Fruit fly (Drosophila melanogaster) whole organism, embryonic: ENCODE results near the gene mldr.
A peak's percentile ranks its signal among the peaks of the same experiment; 100 is the strongest.

Experiments used
- B-H1 ChIP-seq: fragments of 200-800 bp; sonication (Bioruptor generic); IDR thresholded peaks from 3 replicates; pipeline ENCODE4 v1.3.6; 2022; ENCODE audit warnings: missing biosample characterization, missing genetic modification characterization
- CG10543 ChIP-seq: fragments of 200-800 bp; sonication (Bioruptor generic); optimal IDR thresholded peaks from 3 replicates; lab custom pipeline; 2017; ENCODE audit warnings: missing biosample characterization, mild to moderate bottlenecking, missing genetic modification characterization, moderate library complexity
- CG12104 ChIP-seq: fragments of 200-800 bp; sonication (Bioruptor generic); optimal IDR thresholded peaks from 3 replicates; lab custom pipeline; 2016; ENCODE audit warnings: missing biosample characterization, missing genetic modification characterization
- CG12769 ChIP-seq: fragments of 200-800 bp; sonication (Bioruptor generic); optimal IDR thresholded peaks from 2 replicates; lab custom pipeline; 2019; ENCODE audit warnings: missing biosample characterization, mild to moderate bottlenecking, missing genetic modification characterization, moderate library complexity
- CG14050 ChIP-seq: fragments of 200-800 bp; sonication (Bioruptor generic); IDR thresholded peaks from 3 replicates; pipeline ENCODE4 v1.3.6; 2022; ENCODE audit warnings: missing biosample characterization, missing genetic modification characterization
- CG14441 ChIP-seq: fragments of 200-800 bp; sonication (Bioruptor generic); IDR thresholded peaks from 2 replicates; pipeline ENCODE4 v1.3.6; 2022; ENCODE audit warnings: missing biosample characterization, missing genetic modification characterization
- CG14710 ChIP-seq: fragments of 200-800 bp; sonication (Bioruptor generic); optimal IDR thresholded peaks from 3 replicates; lab custom pipeline; 2019; ENCODE audit warnings: missing biosample characterization, mild to moderate bottlenecking, missing genetic modification characterization, moderate library complexity
- CG15601 ChIP-seq: fragments of 200-800 bp; sonication (Bioruptor generic); optimal IDR thresholded peaks from 3 replicates; lab custom pipeline; 2019; ENCODE audit warnings: missing biosample characterization, mild to moderate bottlenecking, missing genetic modification characterization, moderate library complexity
- CG1602 ChIP-seq: fragments of 200-800 bp; sonication (Bioruptor generic); optimal IDR thresholded peaks from 3 replicates; lab custom pipeline; 2016; ENCODE audit warnings: missing biosample characterization, missing genetic modification characterization
- CG16813 ChIP-seq: fragments of 200-800 bp; sonication (Bioruptor generic); IDR thresholded peaks from 3 replicates; pipeline ENCODE4 v1.3.6; 2022; ENCODE audit warnings: missing biosample characterization, missing genetic modification characterization; ENCODE audit not compliant: partially characterized antibody
- CG18011 ChIP-seq: fragments of 200-800 bp; sonication (Bioruptor generic); optimal IDR thresholded peaks from 2 replicates; lab custom pipeline; 2017; ENCODE audit warnings: missing biosample characterization, missing genetic modification characterization, mild to moderate bottlenecking, moderate library complexity, missing genotype
- CG2120 ChIP-seq: fragments of 200-800 bp; sonication (Bioruptor generic); optimal IDR thresholded peaks from 3 replicates; lab custom pipeline; 2016; ENCODE audit warnings: missing biosample characterization, missing genetic modification characterization
- CG2875 ChIP-seq: fragments of 200-800 bp; sonication (Bioruptor generic); optimal IDR thresholded peaks from 2 replicates; lab custom pipeline; 2017; ENCODE audit warnings: missing biosample characterization, mild to moderate bottlenecking, missing genetic modification characterization, missing genetic modification reagents
- CG31388 ChIP-seq: fragments of 200-800 bp; sonication (Bioruptor generic); optimal IDR thresholded peaks from 2 replicates; lab custom pipeline; 2016; ENCODE audit warnings: missing biosample characterization, missing genetic modification characterization
- CG4360 ChIP-seq: fragments of 200-800 bp; sonication (Bioruptor generic); IDR thresholded peaks from 2 replicates; pipeline ENCODE4 v1.3.6; 2022; ENCODE audit warnings: missing biosample characterization, missing genetic modification characterization
- CG4854 ChIP-seq: fragments of 200-800 bp; sonication (Bioruptor generic); optimal IDR thresholded peaks from 2 replicates; lab custom pipeline; 2016; ENCODE audit warnings: missing biosample characterization, missing genetic modification characterization, inconsistent platforms
- CG6689 ChIP-seq: fragments of 200-800 bp; sonication (Bioruptor generic); IDR thresholded peaks from 2 replicates; pipeline ENCODE4 v1.3.6; 2022; ENCODE audit warnings: missing biosample characterization, missing genetic modification characterization
- CG6854 ChIP-seq: fragments of 200-800 bp; sonication (Bioruptor generic); optimal IDR thresholded peaks from 3 replicates; lab custom pipeline; 2017; ENCODE audit warnings: missing biosample characterization, mild to moderate bottlenecking, missing genetic modification characterization
- CG7357 ChIP-seq: fragments of 200-800 bp; sonication (Bioruptor generic); IDR thresholded peaks from 3 replicates; pipeline ENCODE4 v1.3.6; 2022; ENCODE audit warnings: missing biosample characterization, missing genetic modification characterization
- CG7839 ChIP-seq: fragments of 200-800 bp; sonication (Bioruptor generic); optimal IDR thresholded peaks from 3 replicates; lab custom pipeline; 2018; ENCODE audit warnings: missing biosample characterization, mild to moderate bottlenecking, missing genetic modification characterization, moderate library complexity
- CG8388 ChIP-seq: fragments of 200-800 bp; sonication (Bioruptor generic); optimal IDR thresholded peaks from 2 replicates; lab custom pipeline; 2019; ENCODE audit warnings: missing biosample characterization, mild to moderate bottlenecking, missing genetic modification characterization, moderate library complexity
- CG8765 ChIP-seq: fragments of 200-800 bp; sonication (Bioruptor generic); IDR thresholded peaks from 2 replicates; pipeline ENCODE4 v1.3.6; 2022; ENCODE audit warnings: missing biosample characterization, missing genetic modification characterization
- CkIIα-i1 ChIP-seq: fragments of 200-800 bp; sonication (Bioruptor generic); IDR thresholded peaks from 2 replicates; pipeline ENCODE4 v1.3.6; 2022; ENCODE audit warnings: missing biosample characterization, missing genetic modification characterization
- D19B ChIP-seq: fragments of 200-800 bp; sonication (Bioruptor generic); optimal IDR thresholded peaks from 2 replicates; lab custom pipeline; 2017; ENCODE audit warnings: missing biosample characterization, mild to moderate bottlenecking, missing genetic modification characterization
- Dfd ChIP-seq, 2 experiments: fragments of >200 bp; optimal IDR thresholded peaks; 2 replicates each; lab custom pipeline; 2017; ENCODE audit warnings: missing biosample characterization in 2 of 2, missing genetic modification characterization in 2 of 2
- ERR ChIP-seq: fragments of 200-800 bp; sonication (Bioruptor generic); optimal IDR thresholded peaks from 2 replicates; lab custom pipeline; 2016; ENCODE audit warnings: missing biosample characterization, missing genetic modification characterization
- Fer3 ChIP-seq: fragments of 200-800 bp; sonication (Bioruptor generic); optimal IDR thresholded peaks from 2 replicates; lab custom pipeline; 2018; ENCODE audit warnings: missing biosample characterization, mild to moderate bottlenecking, missing genetic modification characterization, moderate library complexity
- GATAe ChIP-seq: fragments of 200-800 bp; sonication (Bioruptor generic); conservative IDR thresholded peaks from 2 replicates; pipeline ENCODE4 v1.3.6; 2022; ENCODE audit warnings: missing biosample characterization, missing genetic modification characterization
- HmgD ChIP-seq: fragments of 200-800 bp; sonication (Bioruptor generic); optimal IDR thresholded peaks from 3 replicates; lab custom pipeline; 2016; ENCODE audit warnings: missing biosample characterization, missing genetic modification characterization
- Rfx ChIP-seq: fragments of 200-800 bp; sonication (Bioruptor generic); IDR thresholded peaks from 2 replicates; pipeline ENCODE4 v1.3.6; 2022; ENCODE audit warnings: missing biosample characterization, missing genetic modification characterization
- Rx ChIP-seq: fragments of 200-800 bp; sonication (Bioruptor generic); IDR thresholded peaks from 2 replicates; pipeline ENCODE4 v1.3.6; 2022; ENCODE audit warnings: missing biosample characterization, missing genetic modification characterization
- Six4 ChIP-seq: fragments of 200-800 bp; sonication (Bioruptor generic); optimal IDR thresholded peaks from 2 replicates; lab custom pipeline; 2016; ENCODE audit warnings: missing biosample characterization, missing genetic modification characterization
- Ssrp ChIP-seq: fragments of 200-800 bp; sonication (Bioruptor generic); optimal IDR thresholded peaks from 2 replicates; lab custom pipeline; 2018; ENCODE audit warnings: missing biosample characterization, mild to moderate bottlenecking, missing genetic modification characterization, moderate library complexity
- ap ChIP-seq: fragments of 200-800 bp; sonication (Bioruptor generic); IDR thresholded peaks from 2 replicates; pipeline ENCODE4 v1.3.6; 2022; ENCODE audit warnings: missing biosample characterization, missing genetic modification characterization
- bbx ChIP-seq: fragments of 200-800 bp; sonication (Bioruptor generic); IDR thresholded peaks from 2 replicates; pipeline ENCODE4 v1.3.6; 2022; ENCODE audit warnings: missing biosample characterization, missing genetic modification characterization; ENCODE audit not compliant: partially characterized antibody
- br ChIP-seq: fragments of >200 bp; optimal IDR thresholded peaks from 2 replicates; lab custom pipeline; 2017
- chm ChIP-seq: fragments of 200-800 bp; sonication (Bioruptor generic); IDR thresholded peaks from 2 replicates; pipeline ENCODE4 v1.3.6; 2022; ENCODE audit warnings: missing biosample characterization, missing genetic modification characterization
- crp ChIP-seq, 2 experiments: fragments of 200-800 bp; sonication (Bioruptor generic); optimal IDR thresholded peaks; 2 replicates in 1 of 2; 3 replicates in 1 of 2; lab custom pipeline; 2017; ENCODE audit warnings: missing biosample characterization in 2 of 2, missing genetic modification characterization in 2 of 2, mild to moderate bottlenecking in 1 of 2, moderate library complexity in 1 of 2
- dan ChIP-seq: fragments of 200-800 bp; sonication (Bioruptor generic); IDR thresholded peaks from 2 replicates; pipeline ENCODE4 v1.3.6; 2022; ENCODE audit warnings: missing biosample characterization, missing genetic modification characterization
- dm ChIP-seq: fragments of 200-800 bp; sonication (Bioruptor generic); optimal IDR thresholded peaks from 3 replicates; lab custom pipeline; 2016; ENCODE audit warnings: missing biosample characterization, missing genetic modification characterization
- exex ChIP-seq: fragments of 200-800 bp; sonication (Bioruptor generic); optimal IDR thresholded peaks from 4 replicates; lab custom pipeline; 2018; ENCODE audit warnings: missing biosample characterization, mild to moderate bottlenecking, missing genetic modification characterization, moderate library complexity
- gro ChIP-seq: fragments of 200-800 bp; sonication (Bioruptor generic); optimal IDR thresholded peaks from 2 replicates; lab custom pipeline; 2016; ENCODE audit warnings: missing biosample characterization, missing genetic modification characterization
- gsb-n ChIP-seq: fragments of 200-800 bp; sonication (Bioruptor generic); optimal IDR thresholded peaks from 3 replicates; lab custom pipeline; 2018; ENCODE audit warnings: missing biosample characterization, mild to moderate bottlenecking, missing genetic modification characterization
- sens-2 ChIP-seq: fragments of 200-800 bp; sonication (Bioruptor generic); IDR thresholded peaks from 2 replicates; pipeline ENCODE4 v1.3.6; 2022; ENCODE audit warnings: missing biosample characterization, missing genetic modification characterization
- shn ChIP-seq: fragments of 200-800 bp; sonication (Bioruptor generic); optimal IDR thresholded peaks from 3 replicates; lab custom pipeline; 2016; ENCODE audit warnings: missing biosample characterization, missing genetic modification characterization
- slbo ChIP-seq: fragments of 200-800 bp; sonication (Bioruptor generic); IDR thresholded peaks from 2 replicates; pipeline ENCODE4 v1.3.6; 2022; ENCODE audit warnings: missing biosample characterization, missing genetic modification characterization
- tll ChIP-seq, 2 experiments: fragments of 200-800 bp in 1 of 2; fragments of >200 bp in 1 of 2; sonication (Bioruptor generic) in 1 of 2; optimal IDR thresholded peaks; 2 replicates each; lab custom pipeline; 2017 to 2019; ENCODE audit warnings: missing biosample characterization in 2 of 2, missing genetic modification characterization in 2 of 2, mild to moderate bottlenecking in 1 of 2, moderate library complexity in 1 of 2
- trh ChIP-seq: fragments of 200-800 bp; sonication (Bioruptor generic); optimal IDR thresholded peaks from 2 replicates; lab custom pipeline; 2016; ENCODE audit warnings: missing biosample characterization, missing genetic modification characterization
- vfl ChIP-seq: fragments of 200-800 bp; sonication (Bioruptor generic); optimal IDR thresholded peaks from 2 replicates; lab custom pipeline; 2016; ENCODE audit warnings: missing biosample characterization, missing genetic modification characterization
- vvl ChIP-seq: fragments of 200-800 bp; sonication (Bioruptor generic); IDR thresholded peaks from 2 replicates; pipeline ENCODE4 v1.3.6; 2022; ENCODE audit warnings: missing biosample characterization, missing genetic modification characterization
- zfh1 ChIP-seq: fragments of 200-800 bp; sonication (Bioruptor generic); IDR thresholded peaks from 3 replicates; pipeline ENCODE4 v1.3.6; 2022; ENCODE audit warnings: missing biosample characterization, missing genetic modification characterization

The mldr gene

DNA sequence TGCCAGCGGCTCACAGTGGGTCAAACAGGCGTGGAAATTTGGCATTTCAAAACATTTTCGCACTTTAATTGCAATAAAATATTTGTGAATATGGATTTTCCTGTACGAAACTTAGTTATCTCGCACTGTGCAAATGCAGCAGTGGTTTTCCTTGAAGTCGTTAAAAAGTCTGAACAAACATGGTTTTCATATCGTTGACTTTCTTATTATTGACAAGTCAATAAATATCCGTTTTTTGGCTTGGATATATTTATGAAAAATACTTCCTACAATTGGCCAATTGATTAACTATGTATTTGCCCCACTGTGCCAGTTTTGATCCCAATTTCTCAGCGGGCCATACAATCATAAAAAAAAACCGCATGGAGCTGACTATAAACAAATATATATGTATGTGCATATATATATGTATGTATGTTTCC is 25.6 kb upstream of the mldr start (continued):
- TF ChIP-seq vvl (GFP tag; lab: Robert Waterston, UW) (peak; percentile 95), CG10543 (GFP tag; lab: Kevin White, UChicago) (peak; percentile 91), CG7839 (peak; percentile 97), HmgD (peak; percentile 91), CG14441 (peak; percentile 95), Rfx (peak; percentile 88), CG2875 (GFP tag; lab: Kevin White, UChicago) (peak; percentile 97), Rx (peak; percentile 91), trh (GFP tag; lab: Kevin White, UChicago) (peak; percentile 87), GATAe (GFP tag; lab: Robert Waterston, UW) (peak; percentile 76), dan (GFP tag; lab: Robert Waterston, UW) (peak; percentile 47; the same call in 1 of the 2 replicates), gsb-n (tag; lab: Kevin White, UChicago) (peak; percentile 96), shn (peak; percentile 96), Fer3 (tag; lab: Kevin White, UChicago) (peak; percentile 91), Dfd (GFP tag; optimal IDR thresholded peaks at IDR 0.05; lab: Kevin White, UChicago) (no peak), CG6689 (GFP tag; lab: Robert Waterston, UW) (peak; percentile 97), exex (tag; lab: Kevin White, UChicago) (peak; percentile 67), CG7357 (GFP tag; lab: Robert Waterston, UW) (peak; percentile 87), CG4360 (GFP tag; lab: Robert Waterston, UW) (peak; percentile 68), CG15601 (tag; lab: Kevin White, UChicago) (peak; percentile 93), D19B (GFP tag; lab: Kevin White, UChicago) (peak; percentile 80), bbx (GFP tag; lab: Robert Waterston, UW) (no peak), CG14050 (GFP tag; lab: Robert Waterston, UW) (peak; percentile 94), CG12104 (peak; percentile 96), CkIIα-i1 (GFP tag; lab: Robert Waterston, UW) (peak; percentile 70; the same call in 1 of the 2 replicates), CG6854 (peak; percentile 92), crp (GFP tag; optimal IDR thresholded peaks at IDR 0.05; lab: Kevin White, UChicago) (peak in 1 of 2 experiments; percentile 67), CG12769 (peak; percentile 93), sens-2 (GFP tag; lab: Robert Waterston, UW) (peak; percentile 90), CG4854 (GFP tag; lab: Kevin White, UChicago) (peak; percentile 93), CG2120 (GFP tag; lab: Kevin White, UChicago) (peak; percentile 94), ap (GFP tag; lab: Robert Waterston, UW) (peak; percentile 91), slbo (GFP tag; lab: Robert Waterston, UW) (peak; percentile 93), CG18011 (GFP tag; lab: Kevin White, UChicago) (peak; percentile 82), CG14710 (tag; lab: Kevin White, UChicago) (peak; percentile 91), Ssrp (tag; lab: Kevin White, UChicago) (peak; percentile 97), Six4 (GFP tag; lab: Kevin White, UChicago) (peak; percentile 94), CG31388 (GFP tag; lab: Kevin White, UChicago) (peak; percentile 90), B-H1 (GFP tag; lab: Robert Waterston, UW) (peak; percentile 93), vfl (GFP tag; lab: Kevin White, UChicago) (peak; percentile 84), gro (GFP tag; lab: Kevin White, UChicago) (peak; percentile 88), CG8765 (GFP tag; lab: Robert Waterston, UW) (peak; percentile 75), chm (GFP tag; lab: Robert Waterston, UW) (peak; percentile 83), br (lab: Kevin White, UChicago) (no peak), CG1602 (GFP tag; lab: Kevin White, UChicago) (peak; percentile 95), CG8388 (peak; percentile 96), ERR (GFP tag; lab: Kevin White, UChicago) (peak; percentile 87), dm (GFP tag; lab: Kevin White, UChicago) (peak; percentile 87), zfh1 (GFP tag; lab: Robert Waterston, UW) (peak; percentile 94), CG16813 (GFP tag; lab: Robert Waterston, UW) (no peak), tll (GFP tag; optimal IDR thresholded peaks at IDR 0.05; lab: Kevin White, UChicago) (peak in 1 of 2 experiments; percentile 71)
